Fruit fly (Drosophila melanogaster) whole organism, embryonic: ENCODE data around the gene Osi20.

Source experiments
- CG4404 ChIP-seq: fragments of 200-800 bp; sonication (Bioruptor generic); IDR thresholded peaks from 2 replicates; pipeline ENCODE4 v1.3.6; 2022; ENCODE audit warnings: missing biosample characterization, missing genetic modification characterization
- caup ChIP-seq: fragments of 200-800 bp; sonication (Bioruptor generic); optimal IDR thresholded peaks from 3 replicates; lab custom pipeline; 2017; ENCODE audit warnings: missing biosample characterization, mild to moderate bottlenecking, missing genetic modification characterization, moderate library complexity; ENCODE audit not compliant: severe bottlenecking
- danr ChIP-seq: fragments of 200-800 bp; sonication (Bioruptor generic); IDR thresholded peaks from 2 replicates; pipeline ENCODE4 v1.3.6; 2022; ENCODE audit warnings: missing biosample characterization, missing genetic modification characterization

- TF ChIP-seq CG4404 (GFP tag; lab: Robert Waterston, UW): no peak
- TF ChIP-seq danr (GFP tag; lab: Robert Waterston, UW): no peak
- no peak for TF ChIP-seq caup (GFP tag; lab: Kevin White, UChicago)
Observed at dm6 chr3R:6309676-6310075, 30.2 kb upstream of the Osi20 start, which contains the start of gene CG31560.
